Worm (Caenorhabditis elegans): ENCODE results near the gene str-68.

- TF ChIP-seq W03F9.2 (tag; optimal IDR thresholded peaks at IDR 0.05) (no peak), him-1 (tag; optimal IDR thresholded peaks at IDR 0.05) (no peak)
Measured at ce11 chrV:3113751-3114150, 6.4 kb upstream of the str-68 start, which contains the start of gene Y73C8C.8.

Measured in whole organism, L4/young adult.